Fruit fly (Drosophila melanogaster) whole organism, embryonic: Measurements from ENCODE around the gene CG15923.

Experiments used
- Blimp-1 ChIP-seq: fragments of 200-800 bp; sonication (Bioruptor generic); optimal IDR thresholded peaks from 3 replicates; lab custom pipeline; 2018; ENCODE audit warnings: missing biosample characterization, missing genetic modification characterization, mild to moderate bottlenecking, moderate library complexity, missing genetic modification reagents
- CG1024 ChIP-seq: fragments of 200-800 bp; sonication (Bioruptor generic); IDR thresholded peaks from 2 replicates; pipeline ENCODE4 v1.3.6; 2022; ENCODE audit warnings: missing biosample characterization, missing genetic modification characterization
- CG10366 ChIP-seq: fragments of 200-800 bp; sonication (Bioruptor generic); IDR thresholded peaks from 2 replicates; pipeline ENCODE4 v1.3.6; 2022; ENCODE audit warnings: missing biosample characterization, missing genetic modification characterization
- CG10959 ChIP-seq: fragments of 200-800 bp; sonication (Bioruptor generic); IDR thresholded peaks from 2 replicates; pipeline ENCODE4 v1.3.6; 2022; ENCODE audit warnings: missing biosample characterization, missing genetic modification characterization
- CG11696 ChIP-seq: fragments of 200-800 bp; sonication (Bioruptor generic); IDR thresholded peaks from 2 replicates; pipeline ENCODE4 v1.3.6; 2022; ENCODE audit warnings: missing biosample characterization, missing genetic modification characterization
- CG11723 ChIP-seq: fragments of 200-800 bp; sonication (Bioruptor generic); optimal IDR thresholded peaks from 2 replicates; lab custom pipeline; 2017; ENCODE audit warnings: missing biosample characterization, mild to moderate bottlenecking, missing genetic modification characterization
- CG12769 ChIP-seq: fragments of 200-800 bp; sonication (Bioruptor generic); optimal IDR thresholded peaks from 2 replicates; lab custom pipeline; 2019; ENCODE audit warnings: missing biosample characterization, mild to moderate bottlenecking, missing genetic modification characterization, moderate library complexity
- CG13296 ChIP-seq: fragments of 200-800 bp; sonication (Bioruptor generic); optimal IDR thresholded peaks from 3 replicates; lab custom pipeline; 2018; ENCODE audit warnings: missing biosample characterization, mild to moderate bottlenecking, missing genetic modification characterization
- CG13894 ChIP-seq: fragments of 200-800 bp; sonication (Bioruptor generic); optimal IDR thresholded peaks from 3 replicates; lab custom pipeline; 2018; ENCODE audit warnings: missing biosample characterization, mild to moderate bottlenecking, missing genetic modification characterization, moderate library complexity
- CG14441 ChIP-seq: fragments of 200-800 bp; sonication (Bioruptor generic); IDR thresholded peaks from 2 replicates; pipeline ENCODE4 v1.3.6; 2022; ENCODE audit warnings: missing biosample characterization, missing genetic modification characterization
- CG15269 ChIP-seq: fragments of 200-800 bp; sonication (Bioruptor generic); optimal IDR thresholded peaks from 2 replicates; lab custom pipeline; 2018; ENCODE audit warnings: missing biosample characterization, mild to moderate bottlenecking, missing genetic modification characterization, moderate library complexity
- CG1603 ChIP-seq: fragments of 200-800 bp; sonication (Bioruptor generic); optimal IDR thresholded peaks from 2 replicates; lab custom pipeline; 2019; ENCODE audit warnings: missing biosample characterization, mild to moderate bottlenecking, missing genetic modification characterization, moderate library complexity
- CG17361 ChIP-seq: fragments of 200-800 bp; sonication (Bioruptor generic); IDR thresholded peaks from 3 replicates; pipeline ENCODE4 v1.3.6; 2022; ENCODE audit warnings: missing biosample characterization, missing genetic modification characterization
- CG17612 ChIP-seq: fragments of 200-800 bp; sonication (Bioruptor generic); IDR thresholded peaks from 2 replicates; pipeline ENCODE4 v1.3.6; 2022; ENCODE audit warnings: missing biosample characterization, missing genetic modification characterization
- CG17912 ChIP-seq: fragments of 200-800 bp; sonication (Bioruptor generic); optimal IDR thresholded peaks from 2 replicates; lab custom pipeline; 2018; ENCODE audit warnings: missing biosample characterization, mild to moderate bottlenecking, missing genetic modification characterization
- CG1792 ChIP-seq: fragments of 200-800 bp; sonication (Bioruptor generic); optimal IDR thresholded peaks from 2 replicates; lab custom pipeline; 2016; ENCODE audit warnings: missing biosample characterization, missing genetic modification characterization
- CG18599 ChIP-seq: fragments of 200-800 bp; sonication (Bioruptor generic); optimal IDR thresholded peaks from 3 replicates; lab custom pipeline; 2017; ENCODE audit warnings: missing biosample characterization, missing genetic modification characterization, mild to moderate bottlenecking, moderate library complexity, missing genetic modification reagents
- CG2120 ChIP-seq: fragments of 200-800 bp; sonication (Bioruptor generic); optimal IDR thresholded peaks from 3 replicates; lab custom pipeline; 2016; ENCODE audit warnings: missing biosample characterization, missing genetic modification characterization
- CG3281 ChIP-seq: fragments of 200-800 bp; sonication (Bioruptor generic); optimal IDR thresholded peaks from 3 replicates; lab custom pipeline; 2017; ENCODE audit warnings: missing biosample characterization, mild to moderate bottlenecking, missing genetic modification characterization
- CG33213 ChIP-seq: fragments of 200-800 bp; sonication (Bioruptor generic); optimal IDR thresholded peaks from 3 replicates; lab custom pipeline; 2016; ENCODE audit warnings: missing biosample characterization, missing genetic modification characterization
- CG4617 ChIP-seq: fragments of 200-800 bp; sonication (Bioruptor generic); optimal IDR thresholded peaks from 3 replicates; lab custom pipeline; 2016; ENCODE audit warnings: missing biosample characterization, missing genetic modification characterization, borderline replicate concordance
- CG4854 ChIP-seq: fragments of 200-800 bp; sonication (Bioruptor generic); optimal IDR thresholded peaks from 2 replicates; lab custom pipeline; 2016; ENCODE audit warnings: missing biosample characterization, missing genetic modification characterization, inconsistent platforms
- CG5245 ChIP-seq: fragments of 200-800 bp; sonication (Bioruptor generic); optimal IDR thresholded peaks from 3 replicates; lab custom pipeline; 2016; ENCODE audit warnings: missing biosample characterization, missing genetic modification characterization
- CG8089 ChIP-seq: fragments of 200-800 bp; sonication (Bioruptor generic); optimal IDR thresholded peaks from 3 replicates; lab custom pipeline; 2016; ENCODE audit warnings: missing biosample characterization, missing genetic modification characterization
- CG8388 ChIP-seq: fragments of 200-800 bp; sonication (Bioruptor generic); optimal IDR thresholded peaks from 2 replicates; lab custom pipeline; 2019; ENCODE audit warnings: missing biosample characterization, mild to moderate bottlenecking, missing genetic modification characterization, moderate library complexity
- CG9437 ChIP-seq: fragments of 200-800 bp; sonication (Bioruptor generic); optimal IDR thresholded peaks from 2 replicates; lab custom pipeline; 2018; ENCODE audit warnings: missing biosample characterization, mild to moderate bottlenecking, missing genetic modification characterization
- CrebB ChIP-seq: fragments of 200-800 bp; sonication (Bioruptor generic); optimal IDR thresholded peaks from 3 replicates; lab custom pipeline; 2018; ENCODE audit warnings: missing biosample characterization, mild to moderate bottlenecking, missing genetic modification characterization
- Gug ChIP-seq: fragments of 200-800 bp; sonication (Bioruptor generic); IDR thresholded peaks from 4 replicates; pipeline ENCODE4 v1.3.6; 2022; ENCODE audit warnings: missing biosample characterization, missing genetic modification characterization
- Lhr ChIP-seq: fragments of 200-800 bp; sonication (Bioruptor generic); optimal IDR thresholded peaks from 3 replicates; lab custom pipeline; 2017; ENCODE audit warnings: mild to moderate bottlenecking, missing biosample characterization, missing genetic modification reagents, missing genetic modification characterization
- MBD-R2 ChIP-seq: fragments of 200-800 bp; sonication (Bioruptor generic); IDR thresholded peaks from 2 replicates; pipeline ENCODE4 v1.3.6; 2022; ENCODE audit warnings: missing biosample characterization, missing genetic modification characterization
- Nf-YB ChIP-seq: fragments of 200-800 bp; sonication (Bioruptor generic); optimal IDR thresholded peaks from 3 replicates; lab custom pipeline; 2019; ENCODE audit warnings: missing biosample characterization, mild to moderate bottlenecking, missing genetic modification characterization, moderate library complexity
- Nf-YC ChIP-seq: fragments of 200-800 bp; optimal IDR thresholded peaks from 3 replicates; lab custom pipeline; 2019; ENCODE audit warnings: missing biosample characterization, mild to moderate bottlenecking, missing genetic modification characterization, moderate library complexity
- PHDP ChIP-seq: fragments of 200-800 bp; sonication (Bioruptor generic); optimal IDR thresholded peaks from 3 replicates; lab custom pipeline; 2018; ENCODE audit warnings: missing biosample characterization, mild to moderate bottlenecking, missing genetic modification characterization, moderate library complexity
- Ravus ChIP-seq: fragments of 200-800 bp; sonication (Bioruptor generic); IDR thresholded peaks from 2 replicates; pipeline ENCODE4 v1.3.6; 2022; ENCODE audit warnings: missing biosample characterization, missing genetic modification characterization
- Taf1 ChIP-seq: fragments of 200-800 bp; sonication (Bioruptor generic); IDR thresholded peaks from 2 replicates; pipeline ENCODE4 v1.3.6; 2022; ENCODE audit warnings: missing biosample characterization, missing genetic modification characterization
- Xrp1 ChIP-seq: fragments of 200-800 bp; sonication (Bioruptor generic); IDR thresholded peaks from 2 replicates; pipeline ENCODE4 v1.3.6; 2022; ENCODE audit warnings: missing biosample characterization, missing genetic modification characterization
- ase ChIP-seq: fragments of 200-800 bp; sonication (Bioruptor generic); IDR thresholded peaks from 3 replicates; pipeline ENCODE4 v1.3.6; 2022; ENCODE audit warnings: missing biosample characterization, missing genetic modification characterization
- da ChIP-seq: fragments of 200-800 bp; sonication (Bioruptor generic); optimal IDR thresholded peaks from 2 replicates; lab custom pipeline; 2016; ENCODE audit warnings: missing biosample characterization, missing genetic modification characterization
- dati ChIP-seq: fragments of 200-800 bp; sonication (Bioruptor generic); IDR thresholded peaks from 2 replicates; pipeline ENCODE4 v1.3.6; 2022; ENCODE audit warnings: missing biosample characterization, missing genetic modification characterization
- dysf ChIP-seq: fragments of 200-800 bp; sonication (Bioruptor generic); IDR thresholded peaks from 3 replicates; pipeline ENCODE4 v1.3.6; 2022; ENCODE audit warnings: missing biosample characterization, missing genetic modification characterization
- gsb-n ChIP-seq: fragments of 200-800 bp; sonication (Bioruptor generic); optimal IDR thresholded peaks from 3 replicates; lab custom pipeline; 2018; ENCODE audit warnings: missing biosample characterization, mild to moderate bottlenecking, missing genetic modification characterization
- kah ChIP-seq: fragments of 200-800 bp; sonication (Bioruptor generic); optimal IDR thresholded peaks from 2 replicates; lab custom pipeline; 2018; ENCODE audit warnings: missing biosample characterization, mild to moderate bottlenecking, missing genetic modification characterization
- knrl ChIP-seq: fragments of 200-800 bp; sonication (Bioruptor generic); IDR thresholded peaks from 3 replicates; pipeline ENCODE4 v1.3.6; 2022; ENCODE audit warnings: missing biosample characterization, missing genetic modification characterization; ENCODE audit not compliant: partially characterized antibody
- nom ChIP-seq: fragments of 200-800 bp; sonication (Bioruptor generic); optimal IDR thresholded peaks from 2 replicates; lab custom pipeline; 2017; ENCODE audit warnings: missing biosample characterization, missing genetic modification characterization, mild to moderate bottlenecking, moderate library complexity, missing genetic modification reagents
- sens ChIP-seq: fragments of 200-800 bp; sonication (Bioruptor generic); peaks from one replicate; lab custom pipeline; 2016; ENCODE audit warnings: missing biosample characterization, missing genetic modification characterization
- shn ChIP-seq: fragments of 200-800 bp; sonication (Bioruptor generic); optimal IDR thresholded peaks from 3 replicates; lab custom pipeline; 2016; ENCODE audit warnings: missing biosample characterization, missing genetic modification characterization
- sima ChIP-seq: fragments of 200-800 bp; sonication (Bioruptor generic); optimal IDR thresholded peaks from 2 replicates; lab custom pipeline; 2016; ENCODE audit warnings: missing biosample characterization, missing genetic modification characterization
- tup ChIP-seq: fragments of 200-800 bp; sonication (Bioruptor generic); optimal IDR thresholded peaks from 2 replicates; lab custom pipeline; 2016; ENCODE audit warnings: missing biosample characterization, mild to moderate bottlenecking, missing genetic modification characterization, moderate library complexity

The CG15923 gene

dm6 chr3R:20594194-20595144 lies 22.2 kb downstream of the CG15923 start (continued):
- TF ChIP-seq CG11696 (GFP tag; lab: Robert Waterston, UW) = 0 out of 2 replicates have a peak, but pooled peaks have one; percentile 23
- peak; percentile 49; the same call in 1 of the 2 replicates for TF ChIP-seq CG1024 (GFP tag; lab: Robert Waterston, UW)
- peak; percentile 6 for TF ChIP-seq CG1792 (GFP tag; lab: Kevin White, UChicago)
- TF ChIP-seq kah (GFP tag; lab: Kevin White, UChicago) = peak; percentile 80
- TF ChIP-seq Nf-YC (tag; lab: Kevin White, UChicago) = peak; percentile 73
- peak; percentile 43 for TF ChIP-seq CG4617
- peak; percentile 47 for TF ChIP-seq da (GFP tag; lab: Kevin White, UChicago)
- peak; percentile 66 for TF ChIP-seq Ravus
- no peak for TF ChIP-seq tup (GFP tag; lab: Kevin White, UChicago)
- peak; percentile 85 for TF ChIP-seq CG18599 (GFP tag; lab: Kevin White, UChicago)
- TF ChIP-seq Xrp1 (GFP tag; lab: Robert Waterston, UW) = peak; percentile 94
- peak; percentile 64; the same call in 1 of the 2 replicates for TF ChIP-seq CG10959 (GFP tag; lab: Robert Waterston, UW)
- TF ChIP-seq CG14441 (GFP tag; lab: Robert Waterston, UW) = peak; percentile 64
- TF ChIP-seq CG15269 (tag; lab: Kevin White, UChicago) = peak; percentile 89
- TF ChIP-seq CG11723 (GFP tag; lab: Kevin White, UChicago) = peak; percentile 66
- TF ChIP-seq CG13296 (GFP tag; lab: Kevin White, UChicago) = peak; percentile 83
- TF ChIP-seq CG1603 (tag; lab: Kevin White, UChicago) = peak; percentile 54
- TF ChIP-seq CG33213 (GFP tag; lab: Kevin White, UChicago) = peak; percentile 25
- TF ChIP-seq CG3281 (GFP tag; lab: Kevin White, UChicago) = peak; percentile 79
- TF ChIP-seq CrebB (tag; lab: Kevin White, UChicago) = no peak
- peak; percentile 88 for TF ChIP-seq dysf (GFP tag; lab: Robert Waterston, UW)
- TF ChIP-seq Gug (GFP tag; lab: Robert Waterston, UW) = peak; percentile 58; the same call in 2 of the 4 replicates
- TF ChIP-seq CG13894 (tag; lab: Kevin White, UChicago) = no peak
- peak; percentile 64; the same call in 1 of the 2 replicates for TF ChIP-seq dati (GFP tag; lab: Robert Waterston, UW)
- TF ChIP-seq nom (GFP tag; lab: Kevin White, UChicago) = peak; percentile 88
- TF ChIP-seq CG9437 = peak; percentile 85
- no peak for TF ChIP-seq knrl (GFP tag; lab: Robert Waterston, UW)
- peak; percentile 98 for TF ChIP-seq gsb-n (tag; lab: Kevin White, UChicago)
- peak; percentile 97 for TF ChIP-seq Blimp-1 (GFP tag; lab: Kevin White, UChicago)
- TF ChIP-seq CG2120 (GFP tag; lab: Kevin White, UChicago) = peak; percentile 55
- peak; percentile 92 for TF ChIP-seq sens (GFP tag; lab: Kevin White, UChicago)
- no peak for TF ChIP-seq shn (GFP tag; lab: Kevin White, UChicago)
- TF ChIP-seq CG17912 (GFP tag; lab: Kevin White, UChicago) = no peak
- TF ChIP-seq CG10366 (GFP tag; lab: Robert Waterston, UW) = peak; percentile 71
- TF ChIP-seq sima = no peak
- no peak for TF ChIP-seq CG4854 (GFP tag; lab: Kevin White, UChicago)
- TF ChIP-seq CG17612 = peak; percentile 27; the same call in 1 of the 2 replicates
- peak; percentile 98 for TF ChIP-seq CG17361 (GFP tag; lab: Robert Waterston, UW)
- peak; percentile 96 for TF ChIP-seq CG8388 (GFP tag; lab: Kevin White, UChicago)
- no peak for TF ChIP-seq CG8089 (GFP tag; lab: Kevin White, UChicago)
- peak; percentile 72 for TF ChIP-seq CG5245 (GFP tag; lab: Kevin White, UChicago)
- peak; percentile 9 for TF ChIP-seq CG12769 (tag; lab: Kevin White, UChicago)
- peak; percentile 93 for TF ChIP-seq PHDP (tag; lab: Kevin White, UChicago)
- TF ChIP-seq Nf-YB (GFP tag; lab: Kevin White, UChicago) = peak; percentile 84
- TF ChIP-seq Taf1 = no peak
- peak; percentile 62 for TF ChIP-seq Lhr (GFP tag; lab: Kevin White, UChicago)
- TF ChIP-seq MBD-R2 (GFP tag; lab: Robert Waterston, UW) = no peak; the same call in 1 of the 2 replicates
- TF ChIP-seq ase (GFP tag; lab: Robert Waterston, UW) = peak; percentile 58; the same call in 2 of the 3 replicates
